Worm (Caenorhabditis elegans) whole organism, L3 larva: ENCODE measurements around the gene npr-29.

ENCODE experiments used
- egl-27 ChIP-seq: sonication (generic microtip); optimal IDR thresholded peaks from 4 replicates; lab custom pipeline; 2017; ENCODE audit warnings: missing biosample characterization, missing genetic modification reagents, missing genetic modification characterization
- elt-1 ChIP-seq: fragments of 150-350 bp; optimal IDR thresholded peaks from 2 replicates; lab custom pipeline; 2014; ENCODE audit warnings: missing biosample characterization, missing genetic modification characterization
- fos-1 ChIP-seq: fragments of 150-350 bp; optimal IDR thresholded peaks from 2 replicates; lab custom pipeline; 2014; ENCODE audit warnings: missing biosample characterization, missing genetic modification characterization
- mdl-1 ChIP-seq: fragments of 150-350 bp; optimal IDR thresholded peaks from 2 replicates; lab custom pipeline; 2014; ENCODE audit warnings: missing biosample characterization, missing genetic modification characterization
- nfya-1 ChIP-seq: sonication (generic microtip); optimal IDR thresholded peaks from 2 replicates; lab custom pipeline; 2017; ENCODE audit warnings: missing genetic modification characterization, mild to moderate bottlenecking, missing compliant biosample characterization, antibody characterized with exemption, moderate library complexity; ENCODE audit not compliant: insufficient read depth
- nhr-237 ChIP-seq: fragments of 150-350 bp; optimal IDR thresholded peaks from 2 replicates; lab custom pipeline; 2014; ENCODE audit warnings: missing biosample characterization, missing genetic modification characterization
- nhr-76 ChIP-seq: fragments of 150-350 bp; sonication (generic microtip); optimal IDR thresholded peaks from 5 replicates; lab custom pipeline; 2014; ENCODE audit warnings: missing biosample characterization, missing genetic modification characterization
- pha-4 ChIP-seq: fragments of 150-350 bp; optimal IDR thresholded peaks from 2 replicates; lab custom pipeline; 2014; ENCODE audit warnings: missing biosample characterization, missing genetic modification reagents, missing genetic modification characterization
- sea-2 ChIP-seq: fragments of 150-350 bp; sonication (generic microtip); optimal IDR thresholded peaks from 4 replicates; lab custom pipeline; 2014; ENCODE audit warnings: missing biosample characterization, missing genetic modification reagents, missing genetic modification characterization
- skn-1 ChIP-seq: fragments of 150-350 bp; optimal IDR thresholded peaks from 2 replicates; lab custom pipeline; 2014; ENCODE audit warnings: missing biosample characterization, missing genetic modification characterization
- snpc-4 ChIP-seq: fragments of 150-350 bp; optimal IDR thresholded peaks from 2 replicates; lab custom pipeline; 2014; ENCODE audit warnings: missing biosample characterization, missing genetic modification characterization
- ztf-11 ChIP-seq: fragments of 150-350 bp; optimal IDR thresholded peaks from 2 replicates; lab custom pipeline; 2014; ENCODE audit warnings: missing biosample characterization, missing genetic modification characterization

DNA sequence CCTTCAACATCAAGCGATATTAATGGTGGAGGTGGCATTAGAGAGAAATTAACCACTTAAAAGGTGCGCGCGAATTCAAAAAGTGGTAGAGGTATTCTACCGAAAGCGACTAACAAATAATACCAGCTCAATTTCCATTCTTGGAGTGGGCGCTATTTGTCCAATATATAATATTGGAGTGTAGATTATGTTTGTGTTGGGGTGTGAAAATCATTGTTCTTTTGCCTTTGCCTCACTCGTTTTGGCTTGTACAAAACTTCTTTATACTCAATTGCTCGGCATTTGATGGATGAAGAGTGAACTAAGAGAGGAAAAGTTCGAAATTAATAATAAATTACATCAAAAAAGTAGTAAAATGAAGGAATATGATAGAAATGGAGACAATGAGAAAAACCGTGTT is 15.9 kb upstream of the npr-29 start, which contains the start of gene T23G5.3:
- TF ChIP-seq pha-4 (tag; lab: Kevin White, UChicago) = no peak
- no peak for TF ChIP-seq fos-1
- TF ChIP-seq egl-27 (tag; lab: Kevin White, UChicago) = no peak
- no peak for TF ChIP-seq ztf-11 (tag; lab: Kevin White, UChicago)
- TF ChIP-seq mdl-1 = no peak
- no peak for TF ChIP-seq skn-1
- no peak for TF ChIP-seq nfya-1 (tag; lab: Kevin White, UChicago)
- TF ChIP-seq elt-1 (tag; lab: Kevin White, UChicago) = no peak
- TF ChIP-seq snpc-4 (tag; lab: Kevin White, UChicago) = no peak
- TF ChIP-seq nhr-237 (tag; lab: Kevin White, UChicago) = no peak
- TF ChIP-seq sea-2 (GFP tag; lab: Kevin White, UChicago) = no peak
- TF ChIP-seq nhr-76 (tag; lab: Kevin White, UChicago) = no peak
